Worm (Caenorhabditis elegans) whole organism, late embryonic: ENCODE measurements around the gene F11A10.5.

Source experiments
- C38D4.7 ChIP-seq: fragments of 200-800 bp; sonication (Bioruptor generic); optimal IDR thresholded peaks from 2 replicates; lab custom pipeline; 2018; ENCODE audit warnings: mild to moderate bottlenecking, missing genetic modification characterization, moderate library complexity, missing compliant biosample characterization
- K02D7.2 ChIP-seq: sonication (generic microtip); optimal IDR thresholded peaks from 2 replicates; lab custom pipeline; 2017; ENCODE audit warnings: mild to moderate bottlenecking, missing genetic modification characterization, missing compliant biosample characterization
- K09A11.1 ChIP-seq: sonication (generic microtip); optimal IDR thresholded peaks from 2 replicates; lab custom pipeline; 2017; ENCODE audit warnings: antibody characterized with exemption, mild to moderate bottlenecking, missing genetic modification characterization, missing compliant biosample characterization; ENCODE audit not compliant: insufficient read depth
- Y22D7AL.16 ChIP-seq: sonication (generic microtip); optimal IDR thresholded peaks from 2 replicates; lab custom pipeline; 2016; ENCODE audit warnings: missing genetic modification characterization, missing compliant biosample characterization
- ahr-1 ChIP-seq: sonication (generic microtip); optimal IDR thresholded peaks from 2 replicates; lab custom pipeline; 2016; ENCODE audit warnings: missing genetic modification characterization, missing compliant biosample characterization
- ceh-18 ChIP-seq: sonication (generic microtip); optimal IDR thresholded peaks from 2 replicates; lab custom pipeline; 2016; ENCODE audit warnings: missing genetic modification characterization, missing compliant biosample characterization
- ceh-19 ChIP-seq: fragments of 200-800 bp; sonication (Bioruptor generic); optimal IDR thresholded peaks from 2 replicates; lab custom pipeline; 2018; ENCODE audit warnings: mild to moderate bottlenecking, missing genetic modification characterization, missing compliant biosample characterization
- ceh-22 ChIP-seq: sonication (generic microtip); optimal IDR thresholded peaks from 2 replicates; lab custom pipeline; 2017; ENCODE audit warnings: missing biosample characterization, missing genetic modification characterization
- ceh-24 ChIP-seq: sonication (generic microtip); optimal IDR thresholded peaks from 2 replicates; lab custom pipeline; 2016; ENCODE audit warnings: mild to moderate bottlenecking, missing genetic modification characterization, missing compliant biosample characterization
- ceh-30 ChIP-seq: fragments of 150-350 bp; optimal IDR thresholded peaks from 2 replicates; lab custom pipeline; 2014; ENCODE audit warnings: missing biosample characterization, missing genetic modification characterization
- ceh-31 ChIP-seq: sonication (generic microtip); optimal IDR thresholded peaks from 2 replicates; lab custom pipeline; 2016; ENCODE audit warnings: missing genetic modification characterization, missing compliant biosample characterization
- ceh-34 ChIP-seq: sonication (generic microtip); optimal IDR thresholded peaks from 2 replicates; lab custom pipeline; 2016; ENCODE audit warnings: mild to moderate bottlenecking, missing genetic modification characterization, missing compliant biosample characterization
- ceh-45 ChIP-seq: fragments of 200-800 bp; sonication (Bioruptor generic); IDR thresholded peaks from 2 replicates; pipeline ENCODE4 v1.3.6; 2022; ENCODE audit warnings: missing genetic modification reagents, missing genetic modification characterization, missing compliant biosample characterization
- ceh-48 ChIP-seq: sonication (generic microtip); optimal IDR thresholded peaks from 2 replicates; lab custom pipeline; 2016; ENCODE audit warnings: missing genetic modification characterization, inconsistent platforms, missing compliant biosample characterization
- ceh-6 ChIP-seq: fragments of 200-800 bp; sonication (Bioruptor generic); optimal IDR thresholded peaks from 2 replicates; lab custom pipeline; 2018; ENCODE audit warnings: mild to moderate bottlenecking, missing genetic modification characterization, missing compliant biosample characterization
- elt-2 ChIP-seq: sonication (generic microtip); optimal IDR thresholded peaks from 2 replicates; lab custom pipeline; 2016; ENCODE audit warnings: missing genetic modification reagents, missing genetic modification characterization, missing compliant biosample characterization
- ets-4 ChIP-seq: sonication (generic microtip); optimal IDR thresholded peaks from 2 replicates; lab custom pipeline; 2016; ENCODE audit warnings: missing genetic modification characterization, missing compliant biosample characterization
- eyg-1 ChIP-seq: sonication (generic microtip); optimal IDR thresholded peaks from 2 replicates; lab custom pipeline; 2016; ENCODE audit warnings: missing genotype, missing genetic modification characterization, missing compliant biosample characterization
- hlh-13 ChIP-seq: fragments of 200-800 bp; sonication (Bioruptor generic); optimal IDR thresholded peaks from 2 replicates; lab custom pipeline; 2018; ENCODE audit warnings: mild to moderate bottlenecking, missing genetic modification characterization, missing compliant biosample characterization
- hlh-15 ChIP-seq: sonication (generic microtip); optimal IDR thresholded peaks from 2 replicates; lab custom pipeline; 2016; ENCODE audit warnings: missing genetic modification characterization, missing compliant biosample characterization
- hlh-30 ChIP-seq: sonication (generic microtip); optimal IDR thresholded peaks from 2 replicates; lab custom pipeline; 2017; ENCODE audit warnings: antibody characterized with exemption, missing genetic modification characterization, missing compliant biosample characterization; ENCODE audit not compliant: insufficient read depth
- hlh-6 ChIP-seq: sonication (generic microtip); optimal IDR thresholded peaks from 2 replicates; lab custom pipeline; 2016; ENCODE audit warnings: missing genotype, missing genetic modification characterization, missing compliant biosample characterization
- madf-2 ChIP-seq: sonication (generic microtip); optimal IDR thresholded peaks from 2 replicates; lab custom pipeline; 2017; ENCODE audit warnings: missing genetic modification characterization, missing compliant biosample characterization
- nfya-1 ChIP-seq: sonication (generic microtip); optimal IDR thresholded peaks from 2 replicates; lab custom pipeline; 2017; ENCODE audit warnings: missing genetic modification characterization, mild to moderate bottlenecking, missing compliant biosample characterization, antibody characterized with exemption, moderate library complexity
- npax-4 ChIP-seq: sonication (generic microtip); optimal IDR thresholded peaks from 2 replicates; lab custom pipeline; 2016; ENCODE audit warnings: missing genetic modification characterization, missing compliant biosample characterization
- pat-9 ChIP-seq: fragments of 200-800 bp; sonication (Bioruptor generic); optimal IDR thresholded peaks from 2 replicates; lab custom pipeline; 2018; ENCODE audit warnings: mild to moderate bottlenecking, missing genetic modification characterization, moderate library complexity, missing compliant biosample characterization
- pax-1 ChIP-seq: fragments of 150-350 bp; optimal IDR thresholded peaks from 2 replicates; lab custom pipeline; 2014; ENCODE audit warnings: missing biosample characterization, missing genetic modification characterization
- pha-4 ChIP-seq: fragments of 150-350 bp; optimal IDR thresholded peaks from 2 replicates; lab custom pipeline; 2018; ENCODE audit warnings: missing biosample characterization, missing genetic modification reagents, missing genetic modification characterization
- pqm-1 ChIP-seq: sonication (generic microtip); optimal IDR thresholded peaks from 2 replicates; lab custom pipeline; 2016; ENCODE audit warnings: missing genetic modification characterization, missing compliant biosample characterization
- rnt-1 ChIP-seq: sonication (generic microtip); optimal IDR thresholded peaks from 2 replicates; lab custom pipeline; 2016; ENCODE audit warnings: missing genetic modification characterization, missing compliant biosample characterization
- sdc-2 ChIP-seq: sonication (generic microtip); optimal IDR thresholded peaks from 2 replicates; lab custom pipeline; 2016; ENCODE audit warnings: missing genotype, missing genetic modification characterization, missing compliant biosample characterization
- unc-42 ChIP-seq: sonication (generic microtip); optimal IDR thresholded peaks from 2 replicates; lab custom pipeline; 2016; ENCODE audit warnings: missing genotype, missing genetic modification characterization, missing compliant biosample characterization
- unc-55 ChIP-seq: sonication (generic microtip); optimal IDR thresholded peaks from 2 replicates; lab custom pipeline; 2017; ENCODE audit warnings: missing biosample characterization, missing genetic modification reagents, missing genetic modification characterization
- unc-86 ChIP-seq: sonication (generic microtip); optimal IDR thresholded peaks from 2 replicates; lab custom pipeline; 2016; ENCODE audit warnings: missing genetic modification characterization, missing compliant biosample characterization

F11A10.5 gene

ce11 chrIV:12075497-12075896 is 18.4 kb upstream of the F11A10.5 start, which contains the start of gene K08E4.7:
Gene K08E4.7, plus strand, starts transcription at chrIV:12075797.
- TF ChIP-seq ets-4 (tag; lab: Kevin White, UChicago) (no peak), madf-2 (tag; lab: Kevin White, UChicago) (no peak), ceh-45 (GFP tag; lab: Robert Waterston, UW) (no peak), ceh-19 (no peak), ahr-1 (tag; lab: Kevin White, UChicago) (no peak)

ce11 chrIV:12078112-12078812 is 15.7 kb upstream of the F11A10.5 start, which contains the start of gene tmed-1:
Gene tmed-1, minus strand, starts transcription at chrIV:12078162.
- TF ChIP-seq ceh-24 (tag; lab: Kevin White, UChicago) (no peak), elt-2 (tag; lab: Kevin White, UChicago) (no peak), hlh-15 (no peak), ceh-31 (tag; lab: Kevin White, UChicago) (no peak), ceh-18 (tag; lab: Kevin White, UChicago) (no peak), rnt-1 (no peak), Y22D7AL.16 (tag; lab: Kevin White, UChicago) (no peak), ceh-6 (GFP tag; lab: Kevin White, UChicago) (no peak), hlh-6 (tag; lab: Kevin White, UChicago) (no peak), npax-4 (tag; lab: Kevin White, UChicago) (no peak)

ce11 chrIV:12078907-12079523 is 14.9 kb upstream of the F11A10.5 start, which contains the start of gene lex-1:
Gene lex-1, plus strand, starts transcription at chrIV:12079473.
- TF ChIP-seq pax-1 (tag; lab: Kevin White, UChicago) (no peak), ceh-30 (tag; lab: Kevin White, UChicago) (no peak), sdc-2 (tag; lab: Kevin White, UChicago) (no peak), hlh-30 (tag; lab: Kevin White, UChicago) (peak; percentile 75), K02D7.2 (tag; lab: Kevin White, UChicago) (no peak), ceh-31 (tag; lab: Kevin White, UChicago) (peak; percentile 26), ceh-45 (GFP tag; lab: Robert Waterston, UW) (no peak), hlh-13 (GFP tag; lab: Kevin White, UChicago) (no peak), nfya-1 (tag; lab: Kevin White, UChicago) (peak; percentile 38), pat-9 (tag; lab: Kevin White, UChicago) (no peak), ahr-1 (tag; lab: Kevin White, UChicago) (no peak), ceh-48 (no peak), pqm-1 (no peak), ceh-22 (tag; lab: Kevin White, UChicago) (no peak), unc-42 (tag; lab: Kevin White, UChicago) (peak; percentile 27), npax-4 (tag; lab: Kevin White, UChicago) (no peak), pha-4 (tag; lab: Kevin White, UChicago) (no peak), ceh-34 (no peak), K09A11.1 (tag; lab: Kevin White, UChicago) (no peak), ceh-18 (tag; lab: Kevin White, UChicago) (no peak), unc-55 (GFP tag; lab: Kevin White, UChicago) (no peak), eyg-1 (tag; lab: Kevin White, UChicago) (no peak)
- TF ChIP-seq, all 69 proteins: peak for 4

- TF ChIP-seq C38D4.7 (GFP tag; lab: Kevin White, UChicago) (no peak), ceh-31 (tag; lab: Kevin White, UChicago) (no peak), unc-86 (tag; lab: Kevin White, UChicago) (no peak), hlh-13 (GFP tag; lab: Kevin White, UChicago) (no peak)
These were observed 13.1 kb upstream of the F11A10.5 start for ce11 chrIV:12080807-12081206.
